Fruit fly (Drosophila melanogaster): ENCODE results near the gene CG9692.

The CG9692 gene

DNA sequence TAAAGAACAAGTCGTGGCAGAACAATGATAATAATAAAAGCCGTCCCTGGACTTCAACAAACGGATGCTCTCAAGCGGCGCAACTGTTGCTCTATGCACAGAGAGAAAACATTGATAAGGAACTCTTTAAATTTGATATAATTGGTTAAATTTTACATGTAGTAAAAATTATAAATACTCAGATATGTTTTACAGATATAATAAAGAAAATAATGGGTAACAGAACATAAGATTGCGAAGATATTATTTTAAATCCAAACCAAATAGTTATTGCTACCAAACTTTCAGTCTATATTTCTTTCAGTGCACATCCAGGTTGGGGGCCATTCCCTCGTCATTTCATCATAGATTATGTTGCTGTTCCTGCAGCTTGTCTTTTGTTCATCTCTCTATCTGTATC, 45.0 kb downstream of the CG9692 start:
- TF ChIP-seq br (GFP tag; optimal IDR thresholded peaks at IDR 0.05), result no peak
- TF ChIP-seq Hnf4 (GFP tag; optimal IDR thresholded peaks at IDR 0.05), result no peak
- no peak for TF ChIP-seq Dfd (GFP tag; optimal IDR thresholded peaks at IDR 0.05)
- TF ChIP-seq OdsH (GFP tag; optimal IDR thresholded peaks at IDR 0.05), result no peak
- no peak for TF ChIP-seq HLH106 (tag; optimal IDR thresholded peaks at IDR 0.05)
- no peak for TF ChIP-seq pan (optimal IDR thresholded peaks at IDR 0.05)
- TF ChIP-seq psq (GFP tag; optimal IDR thresholded peaks at IDR 0.05), result no peak
- TF ChIP-seq Rel (GFP tag; optimal IDR thresholded peaks at IDR 0.05), result no peak
- TF ChIP-seq Rel (tag; optimal IDR thresholded peaks at IDR 0.05), result no peak
- no peak for TF ChIP-seq foxo (GFP tag; optimal IDR thresholded peaks at IDR 0.05)
- TF ChIP-seq ey (GFP tag; optimal IDR thresholded peaks at IDR 0.05), result no peak
- TF ChIP-seq sv (GFP tag; optimal IDR thresholded peaks at IDR 0.05), result no peak

DNA sequence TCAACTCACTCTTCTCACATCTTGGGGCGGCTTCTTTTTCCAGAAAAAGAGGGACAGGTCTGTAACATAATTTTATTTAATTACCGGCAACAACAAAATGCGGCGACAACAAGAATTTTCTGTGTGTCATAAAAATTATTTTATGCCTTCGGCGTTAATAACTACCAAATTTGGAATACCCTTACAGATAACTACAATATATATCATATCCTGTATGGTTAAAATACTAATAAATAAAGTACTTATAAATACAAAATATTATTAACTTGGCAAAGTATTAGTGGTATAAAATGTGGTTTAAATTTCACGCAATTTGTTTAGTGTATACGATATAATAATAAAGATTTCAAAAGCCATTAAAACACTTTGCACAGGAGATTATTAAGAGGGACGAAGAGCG, 46.0 kb downstream of the CG9692 start:
- no peak for TF ChIP-seq br (GFP tag; optimal IDR thresholded peaks at IDR 0.05)
- TF ChIP-seq lola (GFP tag; optimal IDR thresholded peaks at IDR 0.05), result no peak
- TF ChIP-seq foxo (GFP tag; optimal IDR thresholded peaks at IDR 0.05), result no peak
- TF ChIP-seq sv (GFP tag; optimal IDR thresholded peaks at IDR 0.05), result no peak
- TF ChIP-seq Dif (GFP tag; optimal IDR thresholded peaks at IDR 0.05; ENCODE audit: partially characterized antibody), result no peak
- TF ChIP-seq pan (optimal IDR thresholded peaks at IDR 0.05), result peak; percentile 26
- TF ChIP-seq HLH106 (tag; optimal IDR thresholded peaks at IDR 0.05), result no peak

DNA sequence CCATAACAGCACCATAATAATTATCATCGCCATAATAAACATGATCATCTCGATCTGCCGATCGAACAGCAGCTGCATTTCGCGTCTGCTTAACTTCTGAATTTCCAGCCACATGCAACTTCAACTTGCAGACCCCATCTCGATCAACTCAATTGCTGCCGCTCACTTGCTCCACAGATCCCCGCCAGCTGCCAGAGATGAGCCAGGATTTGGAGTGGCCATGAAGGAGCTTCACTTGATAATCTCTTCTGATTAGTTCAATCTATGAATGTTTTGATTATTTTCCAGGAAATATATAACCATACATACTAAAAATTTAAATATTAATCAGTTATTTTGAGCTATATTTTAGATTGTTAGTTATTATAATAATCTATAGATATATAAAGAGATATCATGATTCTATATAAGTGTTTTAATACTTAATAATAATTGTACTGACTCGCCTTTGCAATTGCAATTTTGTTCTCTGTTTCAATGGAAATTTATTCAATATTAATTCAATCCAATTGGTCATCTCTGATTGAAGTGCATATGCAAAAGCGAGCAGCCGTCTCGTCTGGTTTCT, 46.8 kb downstream of the CG9692 start:
- no peak for TF ChIP-seq N (GFP tag; optimal IDR thresholded peaks at IDR 0.05)
- TF ChIP-seq Hnf4 (GFP tag; optimal IDR thresholded peaks at IDR 0.05), result no peak
- no peak for TF ChIP-seq jim (GFP tag; optimal IDR thresholded peaks at IDR 0.05)
- TF ChIP-seq Dif (GFP tag; optimal IDR thresholded peaks at IDR 0.05; ENCODE audit: partially characterized antibody), result no peak
- no peak for TF ChIP-seq Dfd (GFP tag; optimal IDR thresholded peaks at IDR 0.05)
- no peak for TF ChIP-seq usp (GFP tag; optimal IDR thresholded peaks at IDR 0.05)
- no peak for TF ChIP-seq Abd-B (GFP tag; optimal IDR thresholded peaks at IDR 0.05)
- no peak for TF ChIP-seq brk (GFP tag; optimal IDR thresholded peaks at IDR 0.05)
- TF ChIP-seq HLH106 (tag; optimal IDR thresholded peaks at IDR 0.05), result no peak
- no peak for TF ChIP-seq GATAd (GFP tag; optimal IDR thresholded peaks at IDR 0.05)
- TF ChIP-seq Sp1 (GFP tag; optimal IDR thresholded peaks at IDR 0.05), result no peak
- no peak for TF ChIP-seq ey (GFP tag; optimal IDR thresholded peaks at IDR 0.05)
- no peak for TF ChIP-seq dl (GFP tag; optimal IDR thresholded peaks at IDR 0.05; ENCODE audit: insufficient read depth in 1 of 2, partially characterized antibody in 2 of 2)
- TF ChIP-seq OdsH (GFP tag; optimal IDR thresholded peaks at IDR 0.05), result no peak
- TF ChIP-seq woc (GFP tag; optimal IDR thresholded peaks at IDR 0.05), result no peak

DNA sequence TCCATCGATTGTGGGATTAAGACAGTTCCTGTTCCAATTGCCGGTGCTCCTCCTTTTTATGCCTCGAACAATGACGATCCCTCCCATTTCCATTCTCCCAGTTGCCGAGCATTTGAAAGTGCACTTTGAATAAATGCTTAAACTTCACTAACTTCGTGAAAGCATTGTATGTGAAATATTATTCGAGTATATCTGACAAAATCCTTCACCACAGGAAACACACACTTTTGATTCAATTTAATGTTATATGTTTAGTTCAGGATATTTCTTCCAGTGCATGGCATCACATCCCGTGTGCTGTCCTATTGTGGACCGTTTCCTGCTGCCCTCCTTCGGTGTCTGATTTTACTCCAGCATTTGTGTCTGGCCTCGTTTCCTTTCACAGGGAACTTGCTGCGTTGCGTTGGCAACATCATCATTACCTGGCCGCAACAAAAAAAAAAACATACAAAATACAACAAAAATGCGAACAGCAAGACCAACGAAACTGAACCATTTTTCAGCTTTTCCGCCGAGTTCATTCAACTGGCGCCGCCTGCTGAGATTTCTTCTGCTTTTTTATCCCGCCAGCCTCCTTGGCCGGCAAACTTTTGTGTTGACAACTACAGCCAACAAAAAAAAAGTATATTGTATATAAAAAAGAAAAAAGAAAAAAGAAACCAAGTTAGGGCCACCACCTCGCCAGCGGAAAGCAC, 47.8 kb downstream of the CG9692 start:
- TF ChIP-seq Abd-B (GFP tag; optimal IDR thresholded peaks at IDR 0.05) (no peak), Dfd (GFP tag; optimal IDR thresholded peaks at IDR 0.05) (no peak), dsf (GFP tag; optimal IDR thresholded peaks at IDR 0.05; ENCODE audit: borderline replicate concordance) (no peak), fru (GFP tag; optimal IDR thresholded peaks at IDR 0.05) (peak; percentile 10), br (GFP tag; optimal IDR thresholded peaks at IDR 0.05) (peak; percentile 3), ey (GFP tag; optimal IDR thresholded peaks at IDR 0.05) (no peak), foxo (GFP tag; optimal IDR thresholded peaks at IDR 0.05) (peak in 1 of 2 experiments; percentile 6), h (GFP tag; optimal IDR thresholded peaks at IDR 0.05) (peak; percentile 9), brk (GFP tag; optimal IDR thresholded peaks at IDR 0.05) (no peak), psq (GFP tag; optimal IDR thresholded peaks at IDR 0.05) (no peak), Dif (GFP tag; optimal IDR thresholded peaks at IDR 0.05; ENCODE audit: partially characterized antibody) (no peak), OdsH (GFP tag; optimal IDR thresholded peaks at IDR 0.05) (no peak), woc (GFP tag; optimal IDR thresholded peaks at IDR 0.05) (no peak), GATAd (GFP tag; optimal IDR thresholded peaks at IDR 0.05) (no peak), N (GFP tag; optimal IDR thresholded peaks at IDR 0.05) (no peak), sv (GFP tag; optimal IDR thresholded peaks at IDR 0.05) (no peak), sage (GFP tag; optimal IDR thresholded peaks at IDR 0.05) (no peak)

DNA sequence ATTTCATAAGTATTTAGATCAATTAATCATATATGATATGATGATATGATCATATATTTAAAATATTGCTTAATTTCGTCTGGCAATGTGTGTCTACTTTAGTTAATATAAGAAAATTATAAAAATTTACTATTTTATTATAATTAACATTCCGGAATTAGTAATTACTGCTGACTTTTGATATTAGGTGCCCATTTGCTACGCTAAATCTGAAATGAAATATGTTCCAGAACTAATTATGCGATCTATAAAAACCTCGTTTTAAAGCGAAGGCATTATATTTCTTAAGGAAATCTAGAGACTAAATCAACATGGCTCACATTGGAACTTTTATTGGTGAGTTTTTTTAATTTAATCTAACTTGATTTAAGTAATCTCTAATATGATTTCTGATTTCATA, 50.4 kb downstream of the CG9692 start, which contains the start of gene CG42852:
Gene CG42852, plus strand, starts transcription at position 301 of the 400 bp plus-strand sequence.
- TF ChIP-seq fru (GFP tag; optimal IDR thresholded peaks at IDR 0.05) (no peak), Rel (GFP tag; optimal IDR thresholded peaks at IDR 0.05) (no peak), Rel (tag; optimal IDR thresholded peaks at IDR 0.05) (no peak), pan (optimal IDR thresholded peaks at IDR 0.05) (no peak), CrebA (GFP tag; optimal IDR thresholded peaks at IDR 0.05; ENCODE audit: borderline replicate concordance) (no peak), Dif (GFP tag; optimal IDR thresholded peaks at IDR 0.05; ENCODE audit: partially characterized antibody) (no peak), h (GFP tag; optimal IDR thresholded peaks at IDR 0.05) (no peak), Sp1 (GFP tag; optimal IDR thresholded peaks at IDR 0.05) (no peak), woc (GFP tag; optimal IDR thresholded peaks at IDR 0.05) (no peak), Vsx2 (GFP tag; optimal IDR thresholded peaks at IDR 0.05; ENCODE audit: partially characterized antibody) (no peak), rgr (GFP tag; optimal IDR thresholded peaks at IDR 0.05) (no peak), CG32264 (GFP tag; optimal IDR thresholded peaks at IDR 0.05) (no peak), Myc (optimal IDR thresholded peaks at IDR 0.05) (no peak), usp (GFP tag; optimal IDR thresholded peaks at IDR 0.05) (no peak)

Measured in whole organism, wandering third instar larva.